Worm (Caenorhabditis elegans) whole organism, young adult: ENCODE data around the gene T05A7.7.

Experiments
- B0019.2 ChIP-seq: fragments of 200-800 bp; sonication (Bioruptor generic); conservative IDR thresholded peaks from 2 replicates; pipeline ENCODE4 v1.3.6; 2022; ENCODE audit warnings: missing genetic modification reagents, missing genetic modification characterization, missing compliant biosample characterization
- B0336.3 ChIP-seq: fragments of 200-800 bp; sonication (Bioruptor generic); IDR thresholded peaks from 2 replicates; pipeline ENCODE4 v1.3.6; 2022; ENCODE audit warnings: missing genetic modification characterization, missing compliant biosample characterization
- C06A6.2 ChIP-seq: fragments of 200-800 bp; sonication (Bioruptor generic); conservative IDR thresholded peaks from 2 replicates; pipeline ENCODE4 v1.3.6; 2022; ENCODE audit warnings: missing genetic modification characterization, missing compliant biosample characterization
- F10E7.11 ChIP-seq: sonication (generic microtip); optimal IDR thresholded peaks from 2 replicates; lab custom pipeline; 2017; ENCODE audit warnings: mild to moderate bottlenecking, missing genetic modification characterization, moderate library complexity, missing compliant biosample characterization
- F49E8.2 ChIP-seq: sonication (generic microtip); optimal IDR thresholded peaks from 3 replicates; lab custom pipeline; 2017; ENCODE audit warnings: missing genetic modification characterization, mild to moderate bottlenecking, missing compliant biosample characterization, antibody characterized with exemption, moderate library complexity; ENCODE audit not compliant: insufficient read depth
- F52B5.7 ChIP-seq: sonication (generic microtip); optimal IDR thresholded peaks from 2 replicates; lab custom pipeline; 2016; ENCODE audit warnings: mild to moderate bottlenecking, missing genetic modification characterization, missing compliant biosample characterization
- F57C9.4 ChIP-seq: sonication (generic microtip); optimal IDR thresholded peaks from 2 replicates; lab custom pipeline; 2017; ENCODE audit warnings: mild to moderate bottlenecking, missing genetic modification characterization, missing compliant biosample characterization
- T26A5.8 ChIP-seq: sonication (generic microtip); optimal IDR thresholded peaks from 2 replicates; lab custom pipeline; 2016; ENCODE audit warnings: missing genetic modification characterization, missing compliant biosample characterization
- Y53G8AR.9 ChIP-seq: fragments of 200-800 bp; sonication (Bioruptor generic); conservative IDR thresholded peaks from 2 replicates; pipeline ENCODE4 v1.3.6; 2022; ENCODE audit warnings: missing genetic modification reagents, missing genetic modification characterization, missing compliant biosample characterization
- ZK185.1 ChIP-seq: sonication (generic microtip); optimal IDR thresholded peaks from 2 replicates; lab custom pipeline; 2016; ENCODE audit warnings: mild to moderate bottlenecking, missing genetic modification characterization, missing compliant biosample characterization; ENCODE audit not compliant: poor library complexity, severe bottlenecking
- akir-1 ChIP-seq: fragments of 200-800 bp; sonication (Bioruptor generic); optimal IDR thresholded peaks from 2 replicates; lab custom pipeline; 2018; ENCODE audit warnings: mild to moderate bottlenecking, missing genetic modification characterization, moderate library complexity, missing compliant biosample characterization
- atf-7 ChIP-seq: sonication (generic microtip); optimal IDR thresholded peaks from 2 replicates; lab custom pipeline; 2017; ENCODE audit warnings: mild to moderate bottlenecking, missing genetic modification characterization, missing compliant biosample characterization
- attf-6 ChIP-seq: fragments of 200-800 bp; sonication (Bioruptor generic); IDR thresholded peaks from 2 replicates; pipeline ENCODE4 v1.3.6; 2022; ENCODE audit warnings: missing genetic modification reagents, missing genetic modification characterization, missing compliant biosample characterization
- ccch-3 ChIP-seq: fragments of 200-800 bp; sonication (Bioruptor generic); optimal IDR thresholded peaks from 2 replicates; lab custom pipeline; 2018; ENCODE audit warnings: mild to moderate bottlenecking, missing genetic modification characterization, missing compliant biosample characterization
- cebp-1 ChIP-seq, 2 experiments: fragments of 200-800 bp in 1 of 2; sonication (Bioruptor generic) in 1 of 2; sonication (generic microtip) in 1 of 2; IDR thresholded peaks in 1 of 2; optimal IDR thresholded peaks in 1 of 2; 2 replicates each; pipeline versions ENCODE4 v1.3.6 to Lab custom; 2017 to 2022; ENCODE audit warnings: missing compliant biosample characterization in 2 of 2, missing genetic modification characterization in 2 of 2, mild to moderate bottlenecking in 1 of 2, missing genetic modification reagents in 1 of 2, moderate library complexity in 1 of 2
- ceh-100 ChIP-seq: fragments of 200-800 bp; sonication (Bioruptor generic); IDR thresholded peaks from 2 replicates; pipeline ENCODE4 v1.3.6; 2022; ENCODE audit warnings: missing genetic modification reagents, missing genetic modification characterization, missing compliant biosample characterization
- ceh-27 ChIP-seq: fragments of 200-800 bp; sonication (Bioruptor generic); optimal IDR thresholded peaks from 2 replicates; lab custom pipeline; 2018; ENCODE audit warnings: mild to moderate bottlenecking, missing genetic modification characterization, moderate library complexity, missing compliant biosample characterization
- ceh-91 ChIP-seq: fragments of 200-800 bp; sonication (Bioruptor generic); IDR thresholded peaks from 2 replicates; pipeline ENCODE4 v1.3.6; 2022; ENCODE audit warnings: missing genetic modification reagents, missing genetic modification characterization, missing compliant biosample characterization
- chd-7 ChIP-seq: sonication (generic microtip); optimal IDR thresholded peaks from 2 replicates; lab custom pipeline; 2016; ENCODE audit warnings: mild to moderate bottlenecking, missing genetic modification characterization, moderate library complexity, missing compliant biosample characterization
- dpff-1 ChIP-seq: sonication (generic microtip); optimal IDR thresholded peaks from 2 replicates; lab custom pipeline; 2017; ENCODE audit warnings: mild to moderate bottlenecking, missing genetic modification characterization, missing compliant biosample characterization
- egl-44 ChIP-seq: fragments of 200-800 bp; sonication (Bioruptor generic); IDR thresholded peaks from 2 replicates; pipeline ENCODE4 v1.3.6; 2022; ENCODE audit warnings: missing genetic modification reagents, missing genetic modification characterization, missing compliant biosample characterization
- egrh-3 ChIP-seq: fragments of 200-800 bp; sonication (Bioruptor generic); IDR thresholded peaks from 2 replicates; pipeline ENCODE4 v1.3.6; 2022; ENCODE audit warnings: missing genetic modification reagents, missing genetic modification characterization, missing compliant biosample characterization
- ets-4 ChIP-seq: fragments of 200-800 bp; sonication (Bioruptor generic); optimal IDR thresholded peaks from 2 replicates; lab custom pipeline; 2018; ENCODE audit warnings: mild to moderate bottlenecking, missing genetic modification characterization, missing compliant biosample characterization
- fkh-3 ChIP-seq: sonication (generic microtip); optimal IDR thresholded peaks from 2 replicates; lab custom pipeline; 2016; ENCODE audit warnings: mild to moderate bottlenecking, missing genetic modification characterization, missing compliant biosample characterization
- lin-26 ChIP-seq: fragments of 200-800 bp; sonication (Bioruptor generic); IDR thresholded peaks from 2 replicates; pipeline ENCODE4 v1.3.6; 2022; ENCODE audit warnings: missing genetic modification reagents, missing genetic modification characterization, missing compliant biosample characterization
- lin-35 ChIP-seq, 3 experiments: fragments of 150-350 bp in 2 of 3; sonication (generic microtip) in 1 of 3; optimal IDR thresholded peaks; 2 replicates each; lab custom pipeline; 2014 to 2018; ENCODE audit warnings: missing biosample characterization in 3 of 3, missing genetic modification characterization in 3 of 3, missing genetic modification reagents in 3 of 3
- lir-1 ChIP-seq: fragments of 200-800 bp; sonication (Bioruptor generic); conservative IDR thresholded peaks from 2 replicates; pipeline ENCODE4 v1.3.6; 2022; ENCODE audit warnings: missing genetic modification reagents, missing genetic modification characterization, missing compliant biosample characterization
- lsl-1 ChIP-seq: fragments of 200-800 bp; sonication (Bioruptor generic); optimal IDR thresholded peaks from 2 replicates; lab custom pipeline; 2018; ENCODE audit warnings: mild to moderate bottlenecking, missing genetic modification characterization, moderate library complexity, missing compliant biosample characterization
- madf-3 ChIP-seq: fragments of 200-800 bp; sonication (Bioruptor generic); IDR thresholded peaks from 2 replicates; pipeline ENCODE4 v1.3.6; 2022; ENCODE audit warnings: missing genetic modification reagents, missing genetic modification characterization, missing compliant biosample characterization
- madf-6 ChIP-seq: fragments of 200-800 bp; sonication (Bioruptor generic); IDR thresholded peaks from 2 replicates; pipeline ENCODE4 v1.3.6; 2022; ENCODE audit warnings: missing genetic modification reagents, missing genetic modification characterization, missing compliant biosample characterization
- madf-8 ChIP-seq: fragments of 200-800 bp; sonication (Bioruptor generic); conservative IDR thresholded peaks from 2 replicates; pipeline ENCODE4 v1.3.6; 2022; ENCODE audit warnings: missing genetic modification reagents, missing genetic modification characterization, missing compliant biosample characterization
- mcd-1 ChIP-seq: fragments of 200-800 bp; sonication (Bioruptor generic); IDR thresholded peaks from 2 replicates; pipeline ENCODE4 v1.3.6; 2022; ENCODE audit warnings: missing genetic modification reagents, missing genetic modification characterization, missing compliant biosample characterization
- mel-28 ChIP-seq: sonication (generic microtip); optimal IDR thresholded peaks from 2 replicates; lab custom pipeline; 2016; ENCODE audit warnings: borderline replicate concordance, mild to moderate bottlenecking, missing genetic modification characterization, missing compliant biosample characterization
- nhr-179 ChIP-seq: sonication (generic microtip); optimal IDR thresholded peaks from 2 replicates; lab custom pipeline; 2016; ENCODE audit warnings: mild to moderate bottlenecking, missing genetic modification characterization, missing compliant biosample characterization
- nhr-80 ChIP-seq: sonication (generic microtip); optimal IDR thresholded peaks from 2 replicates; lab custom pipeline; 2016; ENCODE audit warnings: missing genetic modification characterization, missing compliant biosample characterization
- rcor-1 ChIP-seq: fragments of 200-800 bp; sonication (Bioruptor generic); IDR thresholded peaks from 2 replicates; pipeline ENCODE4 v1.3.6; 2022; ENCODE audit warnings: missing genetic modification reagents, missing genetic modification characterization, missing compliant biosample characterization
- rec-8 ChIP-seq, 2 experiments: sonication (generic microtip); optimal IDR thresholded peaks; 2 replicates each; lab custom pipeline; 2016; ENCODE audit warnings: mild to moderate bottlenecking in 2 of 2, missing genetic modification characterization in 2 of 2, missing genetic modification reagents in 2 of 2, missing genotype in 2 of 2, missing biosample characterization in 1 of 2, missing compliant biosample characterization in 1 of 2, moderate library complexity in 1 of 2
- repo-1 ChIP-seq: sonication (generic microtip); optimal IDR thresholded peaks from 2 replicates; lab custom pipeline; 2017; ENCODE audit warnings: mild to moderate bottlenecking, missing genetic modification characterization, missing compliant biosample characterization
- rpc-1 ChIP-seq, 2 experiments: fragments of 150-350 bp in 1 of 2; sonication (generic microtip) in 1 of 2; optimal IDR thresholded peaks; 2 replicates each; lab custom pipeline; 2014 to 2018; ENCODE audit warnings: missing biosample characterization in 1 of 2, missing genetic modification characterization in 1 of 2, missing genetic modification reagents in 1 of 2, missing genotype in 1 of 2
- snpc-3.4 ChIP-seq: sonication (generic microtip); optimal IDR thresholded peaks from 2 replicates; lab custom pipeline; 2017; ENCODE audit warnings: missing genetic modification characterization, mild to moderate bottlenecking, missing compliant biosample characterization, antibody characterized with exemption, moderate library complexity, missing genotype, missing genetic modification reagents
- somi-1 ChIP-seq: fragments of 200-800 bp; sonication (Bioruptor generic); optimal IDR thresholded peaks from 2 replicates; lab custom pipeline; 2018; ENCODE audit warnings: mild to moderate bottlenecking, missing genetic modification characterization, missing compliant biosample characterization
- tlf-1 ChIP-seq: fragments of 200-800 bp; sonication (Bioruptor generic); optimal IDR thresholded peaks from 2 replicates; lab custom pipeline; 2018; ENCODE audit warnings: mild to moderate bottlenecking, missing genetic modification characterization, missing compliant biosample characterization
- xnd-1 ChIP-seq: sonication (generic microtip); optimal IDR thresholded peaks from 2 replicates; lab custom pipeline; 2016; ENCODE audit warnings: missing genotype, missing genetic modification reagents, missing genetic modification characterization, missing compliant biosample characterization
- zim-3 ChIP-seq: sonication (generic microtip); optimal IDR thresholded peaks from 2 replicates; lab custom pipeline; 2017; ENCODE audit warnings: mild to moderate bottlenecking, missing genetic modification characterization, moderate library complexity, missing compliant biosample characterization
- ztf-22 ChIP-seq: fragments of 200-800 bp; sonication (Bioruptor generic); optimal IDR thresholded peaks from 2 replicates; lab custom pipeline; 2018; ENCODE audit warnings: mild to moderate bottlenecking, missing genetic modification characterization, moderate library complexity, missing compliant biosample characterization
- ztf-25 ChIP-seq: fragments of 200-800 bp; sonication (Bioruptor generic); IDR thresholded peaks from 2 replicates; pipeline ENCODE4 v1.3.6; 2022; ENCODE audit warnings: missing genetic modification reagents, missing genetic modification characterization, missing compliant biosample characterization
- ztf-3 ChIP-seq: fragments of 200-800 bp; sonication (Bioruptor generic); optimal IDR thresholded peaks from 2 replicates; lab custom pipeline; 2018; ENCODE audit warnings: mild to moderate bottlenecking, missing genetic modification characterization, missing compliant biosample characterization
- ztf-6 ChIP-seq: fragments of 200-800 bp; sonication (Bioruptor generic); IDR thresholded peaks from 2 replicates; pipeline ENCODE4 v1.3.6; 2022; ENCODE audit warnings: missing genetic modification reagents, missing genetic modification characterization, missing compliant biosample characterization

Gene T05A7.7

DNA sequence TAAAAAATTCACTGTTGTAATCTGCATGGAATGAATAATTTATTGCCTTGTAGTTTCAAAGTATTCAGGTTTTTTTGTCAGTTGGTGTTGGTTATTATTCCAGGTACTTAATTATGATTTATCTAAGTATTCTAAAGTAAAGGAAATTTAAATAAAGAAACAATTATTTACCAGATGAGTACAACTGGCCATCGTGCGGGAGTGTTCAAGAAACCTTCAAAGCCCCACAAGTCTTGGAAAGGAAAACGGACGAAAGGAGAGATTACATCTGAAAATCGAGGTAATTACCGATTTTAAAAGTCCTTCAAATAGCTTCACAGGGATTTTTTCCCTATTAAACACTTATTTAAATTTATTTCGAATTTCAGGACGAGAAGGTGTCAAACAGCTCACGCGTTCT lies 28.8 kb upstream of the T05A7.7 start, which contains the start of gene tag-151 (continued):
- TF ChIP-seq B0336.3 (peak; percentile 66; the same call in 1 of the 2 replicates), egl-44 (GFP tag; lab: Robert Waterston, UW) (no peak), ceh-91 (GFP tag; lab: Robert Waterston, UW) (no peak), Y53G8AR.9 (GFP tag; lab: Robert Waterston, UW) (0 out of 2 replicates have a peak, but pooled peaks have one; percentile 61), ztf-22 (GFP tag; lab: Kevin White, UChicago) (no peak), attf-6 (GFP tag; lab: Robert Waterston, UW) (no peak), ztf-3 (GFP tag; lab: Kevin White, UChicago) (no peak), madf-3 (peak; percentile 70; the same call in 1 of the 2 replicates), rcor-1 (no peak), lin-35 (GFP tag; optimal IDR thresholded peaks at IDR 0.05; lab: Kevin White, UChicago) (peak in 1 of 3 experiments; percentile 1), ZK185.1 (tag; lab: Kevin White, UChicago) (no peak), rpc-1 (optimal IDR thresholded peaks at IDR 0.05; lab: Kevin White, UChicago) (no peak), rpc-1 (tag; optimal IDR thresholded peaks at IDR 0.05; lab: Kevin White, UChicago) (no peak), T26A5.8 (tag; lab: Kevin White, UChicago) (no peak), lin-26 (GFP tag; lab: Robert Waterston, UW) (no peak), zim-3 (tag; lab: Kevin White, UChicago) (no peak), fkh-3 (tag; lab: Kevin White, UChicago) (no peak), C06A6.2 (no peak), lsl-1 (no peak), somi-1 (GFP tag; lab: Kevin White, UChicago) (no peak), xnd-1 (tag; lab: Kevin White, UChicago) (peak; percentile 23), F10E7.11 (tag; lab: Kevin White, UChicago) (peak; percentile 45), B0019.2 (no peak), akir-1 (GFP tag; lab: Kevin White, UChicago) (no peak), F49E8.2 (tag; lab: Kevin White, UChicago) (peak; percentile 24), atf-7 (tag; lab: Kevin White, UChicago) (no peak), nhr-80 (tag; lab: Kevin White, UChicago) (no peak), mcd-1 (GFP tag; lab: Robert Waterston, UW) (no peak), snpc-3.4 (tag; lab: Kevin White, UChicago) (peak; percentile 66), ztf-25 (GFP tag; lab: Robert Waterston, UW) (no peak), F57C9.4 (tag; lab: Kevin White, UChicago) (no peak), ztf-6 (GFP tag; lab: Robert Waterston, UW) (no peak), madf-8 (GFP tag; lab: Robert Waterston, UW) (no peak), ceh-100 (GFP tag; lab: Robert Waterston, UW) (no peak), rec-8 (tag; optimal IDR thresholded peaks at IDR 0.05; lab: Kevin White, UChicago) (no peak), F52B5.7 (peak; percentile 16), chd-7 (tag; lab: Kevin White, UChicago) (peak; percentile 49), nhr-179 (tag; lab: Kevin White, UChicago) (no peak), tlf-1 (GFP tag; lab: Kevin White, UChicago) (peak; percentile 9), egrh-3 (no peak), ceh-27 (GFP tag; lab: Kevin White, UChicago) (no peak), madf-6 (peak; percentile 40), mel-28 (tag; lab: Kevin White, UChicago) (no peak), dpff-1 (tag; lab: Kevin White, UChicago) (no peak), cebp-1 (GFP tag; IDR thresholded peaks at IDR 0.05; lab: Robert Waterston, UW) (no peak), cebp-1 (tag; optimal IDR thresholded peaks at IDR 0.05; lab: Kevin White, UChicago) (no peak), ets-4 (GFP tag; lab: Kevin White, UChicago) (no peak), ccch-3 (no peak), repo-1 (tag; lab: Kevin White, UChicago) (peak; percentile 60), lir-1 (GFP tag; lab: Robert Waterston, UW) (no peak)
